Worm (Caenorhabditis elegans): ENCODE results near the gene F49E10.2.

The F49E10.2 gene

ce11 chrX:5942171-5942570 lies 52.0 kb downstream of the F49E10.2 start (continued):
- TF ChIP-seq tra-1 (GFP tag; IDR thresholded peaks at IDR 0.05), result 0 out of 2 replicates have a peak, but pooled peaks have one; percentile 29
- TF ChIP-seq aha-1 (tag), result peak; percentile 29
- TF ChIP-seq ceh-20 (GFP tag; IDR thresholded peaks at IDR 0.05), result no peak
- TF ChIP-seq mdl-1 (tag; optimal IDR thresholded peaks at IDR 0.05), result peak; percentile 73 to 90
- TF ChIP-seq unc-130 (GFP tag; optimal IDR thresholded peaks at IDR 0.05), result no peak
- no peak for TF ChIP-seq ceh-28 (tag; optimal IDR thresholded peaks at IDR 0.05)
- TF ChIP-seq php-3 (GFP tag; IDR thresholded peaks at IDR 0.05), result no peak
- TF ChIP-seq daf-19 (GFP tag; conservative IDR thresholded peaks at IDR 0.05), result no peak
- no peak for TF ChIP-seq lir-3 (tag; optimal IDR thresholded peaks at IDR 0.05)
- no peak for TF ChIP-seq zip-2 (tag; optimal IDR thresholded peaks at IDR 0.05)
- TF ChIP-seq nhr-41 (GFP tag; IDR thresholded peaks at IDR 0.05), result no peak

DNA sequence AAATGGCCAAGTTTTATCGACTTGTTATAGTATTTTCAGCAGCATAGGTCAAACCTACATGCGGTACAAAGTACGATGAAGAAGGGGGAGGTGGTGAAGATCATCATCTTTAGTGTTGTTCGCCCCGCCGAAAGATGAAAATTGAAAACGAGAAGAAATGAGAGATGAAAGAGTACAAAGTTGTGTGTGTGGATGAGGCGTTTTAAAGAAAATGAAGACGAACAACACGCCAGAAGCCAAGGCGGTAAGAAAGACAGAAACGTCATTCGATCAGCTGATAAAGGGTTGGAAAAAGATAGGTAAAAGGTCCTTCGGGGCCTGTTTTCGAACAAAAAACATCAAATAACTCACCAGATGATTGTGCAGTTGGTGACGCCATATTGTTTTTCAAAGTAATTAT lies 53.7 kb downstream of the F49E10.2 start:
- TF ChIP-seq dmd-6 (GFP tag; IDR thresholded peaks at IDR 0.05) (0 out of 2 replicates have a peak, but pooled peaks have one; percentile 8), F44E2.7 (GFP tag; IDR thresholded peaks at IDR 0.05) (no peak), hlh-30 (tag; optimal IDR thresholded peaks at IDR 0.05; ENCODE audit: insufficient read depth) (peak; percentile 31), zfp-2 (tag; optimal IDR thresholded peaks at IDR 0.05) (no peak), aha-1 (tag) (peak; percentile 88), ama-1 (optimal IDR thresholded peaks at IDR 0.05) (no peak), hlh-11 (tag; optimal IDR thresholded peaks at IDR 0.05) (peak; percentile 72), egl-27 (tag; optimal IDR thresholded peaks at IDR 0.05) (no peak), lsy-2 (tag; optimal IDR thresholded peaks at IDR 0.05) (peak in 1 of 2 experiments; percentile 11), pqm-1 (tag; optimal IDR thresholded peaks at IDR 0.05) (no peak), daf-16 (GFP tag; optimal IDR thresholded peaks at IDR 0.05) (peak in 1 of 2 experiments; percentile 78), daf-16 (tag; optimal IDR thresholded peaks at IDR 0.05) (no peak), lin-29 (GFP tag; IDR thresholded peaks at IDR 0.05) (no peak), snpc-1.2 (GFP tag; IDR thresholded peaks at IDR 0.05) (no peak), F49E8.2 (tag; optimal IDR thresholded peaks at IDR 0.05; ENCODE audit: borderline replicate concordance) (no peak), zfp-3 (GFP tag; conservative IDR thresholded peaks at IDR 0.05) (no peak), nhr-11 (tag; optimal IDR thresholded peaks at IDR 0.05) (peak; percentile 37), nhr-28 (tag; optimal IDR thresholded peaks at IDR 0.05) (peak; percentile 9), T20F7.1 (GFP tag; optimal IDR thresholded peaks at IDR 0.05) (no peak)
